Fruit fly (Drosophila melanogaster) Kc167 (cell line): ENCODE data around the gene gzl.

Experiments
- insv ChIP-seq: fragments of >200 bp; optimal IDR thresholded peaks from 3 replicates; lab custom pipeline; 2018; ENCODE audit warnings: missing external identifiers
- psq ChIP-seq: fragments of >200 bp; optimal IDR thresholded peaks from 2 replicates; lab custom pipeline; 2017; ENCODE audit warnings: missing external identifiers

DNA sequence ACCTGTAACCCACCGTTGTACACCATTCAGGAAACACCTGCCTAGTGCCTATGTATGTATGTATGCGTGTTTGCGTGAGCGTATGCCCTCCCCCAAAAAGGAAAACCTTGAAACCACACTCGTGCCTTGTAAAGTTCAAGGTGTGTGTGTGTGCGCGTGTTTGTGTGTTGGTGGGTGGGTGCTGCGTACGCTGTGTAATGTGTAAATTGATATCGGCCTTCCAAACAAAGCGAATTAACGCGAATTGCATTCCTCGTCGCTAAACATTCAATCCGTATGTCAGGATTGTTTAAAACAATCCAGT lies 704 bp downstream of the gzl start:
- no peak for TF ChIP-seq insv (lab: Kevin White, UChicago)
- no peak for TF ChIP-seq psq (lab: Kevin White, UChicago)
